Fruit fly (Drosophila melanogaster) whole organism, embryonic: Measurements from ENCODE around the gene HBS1.

Experiments
- Atf-2 ChIP-seq: fragments of 200-800 bp; sonication (Bioruptor generic); optimal IDR thresholded peaks from 2 replicates; lab custom pipeline; 2016; ENCODE audit warnings: missing biosample characterization, missing genetic modification characterization
- CG10147 ChIP-seq: fragments of 200-800 bp; sonication (Bioruptor generic); optimal IDR thresholded peaks from 2 replicates; lab custom pipeline; 2019; ENCODE audit warnings: missing biosample characterization, mild to moderate bottlenecking, missing genetic modification characterization, moderate library complexity
- CG10321 ChIP-seq: fragments of 200-800 bp; sonication (Bioruptor generic); IDR thresholded peaks from 2 replicates; pipeline ENCODE4 v1.3.6; 2022; ENCODE audit warnings: missing biosample characterization, missing genetic modification characterization
- CG10543 ChIP-seq: fragments of 200-800 bp; sonication (Bioruptor generic); optimal IDR thresholded peaks from 3 replicates; lab custom pipeline; 2017; ENCODE audit warnings: missing biosample characterization, mild to moderate bottlenecking, missing genetic modification characterization, moderate library complexity
- CG11085 ChIP-seq: fragments of 200-800 bp; sonication (Bioruptor generic); IDR thresholded peaks from 2 replicates; pipeline ENCODE4 v1.3.6; 2022; ENCODE audit warnings: missing biosample characterization, missing genetic modification characterization
- CG12071 ChIP-seq: fragments of 200-800 bp; sonication (Bioruptor generic); optimal IDR thresholded peaks from 3 replicates; lab custom pipeline; 2018; ENCODE audit warnings: missing biosample characterization, mild to moderate bottlenecking, missing genetic modification characterization
- CG12744 ChIP-seq: fragments of 200-800 bp; sonication (Bioruptor generic); optimal IDR thresholded peaks from 2 replicates; lab custom pipeline; 2016; ENCODE audit warnings: missing biosample characterization, missing genetic modification characterization
- CG13123 ChIP-seq: fragments of 200-800 bp; sonication (Bioruptor generic); optimal IDR thresholded peaks from 2 replicates; lab custom pipeline; 2016; ENCODE audit warnings: missing biosample characterization, missing genetic modification characterization
- CG13775 ChIP-seq: fragments of 200-800 bp; sonication (Bioruptor generic); optimal IDR thresholded peaks from 3 replicates; lab custom pipeline; 2017; ENCODE audit warnings: missing biosample characterization, mild to moderate bottlenecking, missing genetic modification characterization
- CG13894 ChIP-seq: fragments of 200-800 bp; sonication (Bioruptor generic); optimal IDR thresholded peaks from 3 replicates; lab custom pipeline; 2018; ENCODE audit warnings: missing biosample characterization, mild to moderate bottlenecking, missing genetic modification characterization, moderate library complexity
- CG15514 ChIP-seq: fragments of 200-800 bp; sonication (Bioruptor generic); optimal IDR thresholded peaks from 3 replicates; lab custom pipeline; 2017; ENCODE audit warnings: missing biosample characterization, missing genetic modification characterization, mild to moderate bottlenecking, moderate library complexity, missing genetic modification reagents
- CG1647 ChIP-seq: fragments of 200-800 bp; sonication (Bioruptor generic); optimal IDR thresholded peaks from 3 replicates; lab custom pipeline; 2016; ENCODE audit warnings: missing biosample characterization, missing genetic modification characterization
- CG17359 ChIP-seq: fragments of 200-800 bp; sonication (Bioruptor generic); optimal IDR thresholded peaks from 3 replicates; lab custom pipeline; 2018; ENCODE audit warnings: missing biosample characterization, mild to moderate bottlenecking, missing genetic modification characterization, moderate library complexity
- CG18476 ChIP-seq: fragments of 200-800 bp; sonication (Bioruptor generic); optimal IDR thresholded peaks from 2 replicates; lab custom pipeline; 2016; ENCODE audit warnings: missing biosample characterization, mild to moderate bottlenecking, missing genetic modification characterization
- CG18764 ChIP-seq: fragments of 200-800 bp; sonication (Bioruptor generic); optimal IDR thresholded peaks from 3 replicates; lab custom pipeline; 2016; ENCODE audit warnings: missing biosample characterization, missing genetic modification characterization
- CG3163 ChIP-seq: fragments of 200-800 bp; sonication (Bioruptor generic); optimal IDR thresholded peaks from 3 replicates; lab custom pipeline; 2016; ENCODE audit warnings: missing biosample characterization, missing genetic modification characterization
- CG4820 ChIP-seq: fragments of 200-800 bp; sonication (Bioruptor generic); optimal IDR thresholded peaks from 3 replicates; lab custom pipeline; 2016; ENCODE audit warnings: missing biosample characterization, missing genetic modification characterization
- CG5245 ChIP-seq: fragments of 200-800 bp; sonication (Bioruptor generic); optimal IDR thresholded peaks from 3 replicates; lab custom pipeline; 2016; ENCODE audit warnings: missing biosample characterization, missing genetic modification characterization
- CG6654 ChIP-seq: fragments of 200-800 bp; sonication (Bioruptor generic); optimal IDR thresholded peaks from 2 replicates; lab custom pipeline; 2017; ENCODE audit warnings: missing biosample characterization, mild to moderate bottlenecking, missing genetic modification characterization
- CG6689 ChIP-seq: fragments of 200-800 bp; sonication (Bioruptor generic); IDR thresholded peaks from 2 replicates; pipeline ENCODE4 v1.3.6; 2022; ENCODE audit warnings: missing biosample characterization, missing genetic modification characterization
- CG8359 ChIP-seq: fragments of 200-800 bp; sonication (Bioruptor generic); optimal IDR thresholded peaks from 2 replicates; lab custom pipeline; 2017; ENCODE audit warnings: missing biosample characterization, mild to moderate bottlenecking, missing genetic modification characterization, borderline replicate concordance
- Chrac-16 ChIP-seq: fragments of 200-800 bp; sonication (Bioruptor generic); optimal IDR thresholded peaks from 3 replicates; lab custom pipeline; 2016; ENCODE audit warnings: missing biosample characterization, missing genetic modification characterization
- Dek ChIP-seq: fragments of 200-800 bp; sonication (Bioruptor generic); optimal IDR thresholded peaks from 3 replicates; lab custom pipeline; 2019; ENCODE audit warnings: missing biosample characterization, mild to moderate bottlenecking, missing genetic modification characterization, moderate library complexity
- Doc3 ChIP-seq: fragments of 200-800 bp; sonication (Bioruptor generic); IDR thresholded peaks from 3 replicates; pipeline ENCODE4 v1.3.6; 2022; ENCODE audit warnings: missing biosample characterization, missing genetic modification characterization; ENCODE audit not compliant: partially characterized antibody
- Fer1 ChIP-seq: fragments of 200-800 bp; sonication (Bioruptor generic); optimal IDR thresholded peaks from 2 replicates; lab custom pipeline; 2017; ENCODE audit warnings: missing biosample characterization, mild to moderate bottlenecking, missing genetic modification characterization
- Jarid2 ChIP-seq: fragments of 200-800 bp; sonication (Bioruptor generic); optimal IDR thresholded peaks from 3 replicates; lab custom pipeline; 2017; ENCODE audit warnings: mild to moderate bottlenecking, missing biosample characterization, missing genetic modification reagents, missing genetic modification characterization
- Mad ChIP-seq: fragments of 200-800 bp; sonication (Bioruptor generic); optimal IDR thresholded peaks from 2 replicates; lab custom pipeline; 2016; ENCODE audit warnings: missing biosample characterization, missing genetic modification characterization
- Nf-YA ChIP-seq: fragments of 200-800 bp; sonication (Bioruptor generic); IDR thresholded peaks from 2 replicates; pipeline ENCODE4 v1.3.6; 2022; ENCODE audit warnings: missing biosample characterization, missing genetic modification characterization
- Nf-YC ChIP-seq: fragments of 200-800 bp; optimal IDR thresholded peaks from 3 replicates; lab custom pipeline; 2019; ENCODE audit warnings: missing biosample characterization, mild to moderate bottlenecking, missing genetic modification characterization, moderate library complexity
- Taf1 ChIP-seq: fragments of 200-800 bp; sonication (Bioruptor generic); IDR thresholded peaks from 2 replicates; pipeline ENCODE4 v1.3.6; 2022; ENCODE audit warnings: missing biosample characterization, missing genetic modification characterization
- bcd ChIP-seq: fragments of 200-800 bp; sonication (Bioruptor generic); optimal IDR thresholded peaks from 2 replicates; lab custom pipeline; 2017; ENCODE audit warnings: missing biosample characterization, mild to moderate bottlenecking, missing genetic modification characterization
- crol ChIP-seq: fragments of 200-800 bp; sonication (Bioruptor generic); IDR thresholded peaks from 2 replicates; pipeline ENCODE4 v1.3.6; 2022; ENCODE audit warnings: missing biosample characterization, missing genetic modification characterization
- dysf ChIP-seq: fragments of 200-800 bp; sonication (Bioruptor generic); IDR thresholded peaks from 3 replicates; pipeline ENCODE4 v1.3.6; 2022; ENCODE audit warnings: missing biosample characterization, missing genetic modification characterization
- fu2 ChIP-seq: fragments of 200-800 bp; sonication (Bioruptor generic); optimal IDR thresholded peaks from 2 replicates; lab custom pipeline; 2016; ENCODE audit warnings: missing biosample characterization, missing genetic modification characterization
- gcm ChIP-seq: fragments of 200-800 bp; sonication (Bioruptor generic); optimal IDR thresholded peaks from 2 replicates; lab custom pipeline; 2019; ENCODE audit warnings: missing biosample characterization, mild to moderate bottlenecking, missing genetic modification characterization, moderate library complexity
- grau ChIP-seq: fragments of 200-800 bp; optimal IDR thresholded peaks from 3 replicates; lab custom pipeline; 2019; ENCODE audit warnings: missing biosample characterization, mild to moderate bottlenecking, missing genetic modification characterization, moderate library complexity
- gsb ChIP-seq: fragments of 200-800 bp; sonication (Bioruptor generic); IDR thresholded peaks from 2 replicates; pipeline ENCODE4 v1.3.6; 2022; ENCODE audit warnings: missing biosample characterization, missing genetic modification characterization
- lmd ChIP-seq: fragments of 200-800 bp; sonication (Bioruptor generic); IDR thresholded peaks from 2 replicates; pipeline ENCODE4 v1.3.6; 2022; ENCODE audit warnings: missing biosample characterization, missing genetic modification characterization
- maf-S ChIP-seq: fragments of 200-800 bp; sonication (Bioruptor generic); optimal IDR thresholded peaks from 2 replicates; lab custom pipeline; 2016; ENCODE audit warnings: missing biosample characterization, missing genetic modification characterization
- nerfin-2 ChIP-seq: fragments of 200-800 bp; sonication (Bioruptor generic); IDR thresholded peaks from 2 replicates; pipeline ENCODE4 v1.3.6; 2022; ENCODE audit warnings: missing biosample characterization, missing genetic modification characterization; ENCODE audit not compliant: partially characterized antibody
- org-1 ChIP-seq: fragments of 200-800 bp; sonication (Bioruptor generic); optimal IDR thresholded peaks from 2 replicates; lab custom pipeline; 2017; ENCODE audit warnings: missing biosample characterization, missing genetic modification characterization
- prd ChIP-seq, 3 experiments: fragments of >200 bp in 2 of 3; fragments of 200-800 bp in 1 of 3; sonication (Bioruptor generic) in 1 of 3; optimal IDR thresholded peaks in 2 of 3; IDR thresholded peaks in 1 of 3; 2 replicates in 2 of 3; 3 replicates in 1 of 3; pipeline versions ENCODE4 v1.3.6 to Lab custom; 2017 to 2022; ENCODE audit warnings: missing biosample characterization in 1 of 3, missing genetic modification characterization in 1 of 3
- pros ChIP-seq: fragments of 200-800 bp; sonication (Bioruptor generic); optimal IDR thresholded peaks from 3 replicates; lab custom pipeline; 2019; ENCODE audit warnings: missing biosample characterization, mild to moderate bottlenecking, missing genetic modification characterization, moderate library complexity
- pum ChIP-seq: fragments of 200-800 bp; sonication (Bioruptor generic); optimal IDR thresholded peaks from 2 replicates; lab custom pipeline; 2016; ENCODE audit warnings: missing biosample characterization, missing genetic modification characterization
- ssp ChIP-seq: fragments of 200-800 bp; sonication (Bioruptor generic); IDR thresholded peaks from 2 replicates; pipeline ENCODE4 v1.3.6; 2022; ENCODE audit warnings: missing biosample characterization, missing genetic modification characterization
- tin ChIP-seq: fragments of 200-800 bp; sonication (Bioruptor generic); optimal IDR thresholded peaks from 3 replicates; lab custom pipeline; 2016; ENCODE audit warnings: missing biosample characterization, missing genetic modification characterization
- vnd ChIP-seq: fragments of 200-800 bp; sonication (Bioruptor generic); IDR thresholded peaks from 3 replicates; pipeline ENCODE4 v1.3.6; 2022; ENCODE audit warnings: missing biosample characterization, missing genetic modification characterization; ENCODE audit not compliant: partially characterized antibody
- zf30C ChIP-seq: fragments of 200-800 bp; sonication (Bioruptor generic); optimal IDR thresholded peaks from 3 replicates; lab custom pipeline; 2018; ENCODE audit warnings: missing biosample characterization, mild to moderate bottlenecking, missing genetic modification characterization

The HBS1 gene

dm6 chr3L:1861794-1862447, 3.1 kb downstream of the HBS1 start, which contains the start of gene Rap1 (continued):
- TF ChIP-seq CG12071 = peak; percentile 11
- no peak for TF ChIP-seq Jarid2 (GFP tag; lab: Kevin White, UChicago)
- peak; percentile 78; the same call in 1 of the 2 replicates for TF ChIP-seq lmd
- peak; percentile 60 for TF ChIP-seq CG10147 (GFP tag; lab: Kevin White, UChicago)
- TF ChIP-seq CG3163 (GFP tag; lab: Kevin White, UChicago) = peak; percentile 31
- peak; percentile 23 for TF ChIP-seq CG4820
- peak; percentile 68 for TF ChIP-seq CG11085 (GFP tag; lab: Robert Waterston, UW)
- TF ChIP-seq prd (optimal IDR thresholded peaks at IDR 0.05; lab: Kevin White, UChicago) = no peak
- peak; percentile 90 for TF ChIP-seq prd (GFP tag; IDR thresholded peaks at IDR 0.05; lab: Robert Waterston, UW)
- TF ChIP-seq pum = peak; percentile 56
- TF ChIP-seq gsb (GFP tag; lab: Robert Waterston, UW) = peak; percentile 53; the same call in 1 of the 2 replicates
- peak; percentile 71 for TF ChIP-seq tin (GFP tag; lab: Kevin White, UChicago)
- TF ChIP-seq CG17359 (tag; lab: Kevin White, UChicago) = peak; percentile 21
- TF ChIP-seq bcd (GFP tag; lab: Kevin White, UChicago) = peak; percentile 75
- peak; percentile 2 for TF ChIP-seq Mad
- TF ChIP-seq Nf-YA (GFP tag; lab: Robert Waterston, UW) = peak; percentile 21; the same call in 1 of the 2 replicates
- peak; percentile 25; the same call in 1 of the 2 replicates for TF ChIP-seq Taf1 (GFP tag; lab: Robert Waterston, UW)
- peak; percentile 9 for TF ChIP-seq CG8359 (GFP tag; lab: Kevin White, UChicago)
- peak; percentile 37 for TF ChIP-seq grau (tag; lab: Kevin White, UChicago)
- TF ChIP-seq vnd = peak; percentile 92
- no peak for TF ChIP-seq crol (GFP tag; lab: Robert Waterston, UW)
- TF ChIP-seq fu2 (GFP tag; lab: Kevin White, UChicago) = peak; percentile 29
- peak; percentile 81 for TF ChIP-seq nerfin-2 (GFP tag; lab: Robert Waterston, UW)
- TF ChIP-seq Nf-YC (tag; lab: Kevin White, UChicago) = peak; percentile 68
- peak; percentile 45 for TF ChIP-seq Dek (tag; lab: Kevin White, UChicago)
- 0 out of 2 replicates have a peak, but pooled peaks have one; percentile 25 for TF ChIP-seq CG10321 (GFP tag; lab: Robert Waterston, UW)
- peak; percentile 50 for TF ChIP-seq pros (GFP tag; lab: Kevin White, UChicago)
- peak; percentile 32 for TF ChIP-seq CG10543
- TF ChIP-seq CG5245 (GFP tag; lab: Kevin White, UChicago) = peak; percentile 21
- peak; percentile 21 for TF ChIP-seq CG18764 (GFP tag; lab: Kevin White, UChicago)
- TF ChIP-seq Fer1 (GFP tag; lab: Kevin White, UChicago) = peak; percentile 42
- TF ChIP-seq ssp (GFP tag; lab: Robert Waterston, UW) = peak; percentile 73
- TF ChIP-seq CG13894 = peak; percentile 40
- TF ChIP-seq maf-S = no peak
- peak; percentile 63 for TF ChIP-seq CG1647
- peak; percentile 39 for TF ChIP-seq Atf-2
- TF ChIP-seq Doc3 (GFP tag; lab: Robert Waterston, UW) = peak; percentile 91
- peak; percentile 55 for TF ChIP-seq gcm (GFP tag; lab: Kevin White, UChicago)
- peak; percentile 57 for TF ChIP-seq CG6689
- TF ChIP-seq org-1 (GFP tag; lab: Kevin White, UChicago) = peak; percentile 16
- TF ChIP-seq CG6654 = peak; percentile 14
- TF ChIP-seq CG13775 (GFP tag; lab: Kevin White, UChicago) = peak; percentile 63
- peak; percentile 77 for TF ChIP-seq dysf (GFP tag; lab: Robert Waterston, UW)
- no peak for TF ChIP-seq zf30C (GFP tag; lab: Kevin White, UChicago)
- TF ChIP-seq Chrac-16 (GFP tag; lab: Kevin White, UChicago) = peak; percentile 45
- TF ChIP-seq CG18476 (GFP tag; lab: Kevin White, UChicago) = peak; percentile 61
- peak; percentile 86 for TF ChIP-seq CG15514 (GFP tag; lab: Kevin White, UChicago)
- no peak for TF ChIP-seq CG13123
- TF ChIP-seq CG12744 (GFP tag; lab: Kevin White, UChicago) = no peak
